Worm (Caenorhabditis elegans) whole organism, L4 larva: ENCODE measurements around the gene str-264.
A peak's percentile ranks its signal among the peaks of the same experiment; 100 is the strongest.

Source experiments
- D1046.2 ChIP-seq: fragments of 200-800 bp; sonication (Bioruptor generic); IDR thresholded peaks from 2 replicates; pipeline ENCODE4 v1.3.6; 2022; ENCODE audit warnings: missing genetic modification characterization, missing compliant biosample characterization
- F10B5.3 ChIP-seq: sonication (generic microtip); optimal IDR thresholded peaks from 2 replicates; lab custom pipeline; 2016; ENCODE audit warnings: mild to moderate bottlenecking, missing genetic modification characterization, missing compliant biosample characterization
- F44E2.7 ChIP-seq: fragments of 200-800 bp; sonication (Bioruptor generic); IDR thresholded peaks from 2 replicates; pipeline ENCODE4 v2.1.2; 2022; ENCODE audit warnings: missing genetic modification characterization, missing compliant biosample characterization
- F49E8.2 ChIP-seq: sonication (generic microtip); optimal IDR thresholded peaks from 2 replicates; lab custom pipeline; 2016; ENCODE audit warnings: missing compliant biosample characterization, mild to moderate bottlenecking, missing genetic modification characterization, borderline replicate concordance
- T26A8.4 ChIP-seq: fragments of 200-800 bp; sonication (Bioruptor generic); IDR thresholded peaks from 2 replicates; pipeline ENCODE4 v1.3.6; 2022; ENCODE audit warnings: missing genetic modification characterization, missing compliant biosample characterization
- Y105C5A.15 ChIP-seq: fragments of 200-800 bp; sonication (Bioruptor generic); IDR thresholded peaks from 2 replicates; pipeline ENCODE4 v1.3.6; 2022; ENCODE audit warnings: missing genetic modification characterization, missing compliant biosample characterization
- ZK546.5 ChIP-seq, 2 experiments: sonication (generic microtip); optimal IDR thresholded peaks; 2 replicates each; lab custom pipeline; 2017; ENCODE audit warnings: missing biosample characterization in 2 of 2, missing genetic modification characterization in 2 of 2
- aly-2 ChIP-seq: sonication (generic microtip); optimal IDR thresholded peaks from 2 replicates; lab custom pipeline; 2018; ENCODE audit warnings: missing biosample characterization, missing genetic modification characterization
- ceh-32 ChIP-seq: sonication (generic microtip); optimal IDR thresholded peaks from 2 replicates; lab custom pipeline; 2016; ENCODE audit warnings: mild to moderate bottlenecking, missing genetic modification characterization, missing compliant biosample characterization; ENCODE audit not compliant: poor library complexity
- ceh-82 ChIP-seq: sonication (generic microtip); optimal IDR thresholded peaks from 2 replicates; lab custom pipeline; 2017; ENCODE audit warnings: missing biosample characterization, missing genetic modification characterization
- cey-2 ChIP-seq: sonication (generic microtip); optimal IDR thresholded peaks from 3 replicates; lab custom pipeline; 2017; ENCODE audit warnings: missing genetic modification characterization, mild to moderate bottlenecking, missing compliant biosample characterization, antibody characterized with exemption, borderline replicate concordance; ENCODE audit not compliant: insufficient read depth
- ctbp-1 ChIP-seq: fragments of 200-800 bp; sonication (Bioruptor generic); IDR thresholded peaks from 2 replicates; pipeline ENCODE4 v1.3.6; 2022; ENCODE audit warnings: missing genetic modification reagents, missing genetic modification characterization, missing compliant biosample characterization
- daf-12 ChIP-seq: fragments of 150-350 bp; optimal IDR thresholded peaks from 2 replicates; lab custom pipeline; 2014; ENCODE audit warnings: missing biosample characterization, missing genetic modification reagents, missing genetic modification characterization
- daf-16 ChIP-seq, 3 experiments: sonication (generic microtip); optimal IDR thresholded peaks; 2 replicates each; lab custom pipeline; 2016 to 2017; ENCODE audit warnings: missing genetic modification characterization in 3 of 3, missing genetic modification reagents in 3 of 3, mild to moderate bottlenecking in 2 of 3, missing compliant biosample characterization in 2 of 3, missing biosample characterization in 1 of 3, moderate library complexity in 1 of 3
- daf-19 ChIP-seq: fragments of 200-800 bp; sonication (Bioruptor generic); conservative IDR thresholded peaks from 2 replicates; pipeline ENCODE4 v1.3.6; 2022; ENCODE audit warnings: missing genetic modification characterization, missing compliant biosample characterization
- daf-8 ChIP-seq: fragments of 200-800 bp; sonication (Bioruptor generic); IDR thresholded peaks from 2 replicates; pipeline ENCODE4 v1.3.6; 2022; ENCODE audit warnings: missing genetic modification characterization, missing compliant biosample characterization
- dmd-6 ChIP-seq: fragments of 200-800 bp; sonication (Bioruptor generic); IDR thresholded peaks from 2 replicates; pipeline ENCODE4 v1.3.6; 2022; ENCODE audit warnings: missing genetic modification reagents, missing genetic modification characterization, missing compliant biosample characterization
- dmd-8 ChIP-seq: fragments of 200-800 bp; sonication (Bioruptor generic); IDR thresholded peaks from 2 replicates; pipeline ENCODE4 v1.3.6; 2022; ENCODE audit warnings: missing genetic modification characterization, missing compliant biosample characterization
- dpl-1 ChIP-seq: fragments of 150-350 bp; optimal IDR thresholded peaks from 2 replicates; lab custom pipeline; 2014; ENCODE audit warnings: missing biosample characterization, missing genetic modification reagents, missing genetic modification characterization
- dve-1 ChIP-seq: sonication (generic microtip); optimal IDR thresholded peaks from 2 replicates; lab custom pipeline; 2017; ENCODE audit warnings: antibody characterized with exemption, mild to moderate bottlenecking, missing genetic modification characterization, missing compliant biosample characterization; ENCODE audit not compliant: insufficient read depth
- egl-43 ChIP-seq: fragments of 200-800 bp; sonication (Bioruptor generic); IDR thresholded peaks from 2 replicates; pipeline ENCODE4 v1.3.6; 2022; ENCODE audit warnings: missing genetic modification reagents, missing genetic modification characterization, missing compliant biosample characterization
- fos-1 ChIP-seq: fragments of 150-350 bp; optimal IDR thresholded peaks from 2 replicates; lab custom pipeline; 2014; ENCODE audit warnings: missing biosample characterization, missing genetic modification characterization
- gei-8 ChIP-seq: fragments of 200-800 bp; sonication (Bioruptor generic); optimal IDR thresholded peaks from 2 replicates; lab custom pipeline; 2018; ENCODE audit warnings: mild to moderate bottlenecking, missing genetic modification characterization, missing compliant biosample characterization
- hlh-11 ChIP-seq: fragments of 200-800 bp; sonication (Bioruptor generic); optimal IDR thresholded peaks from 2 replicates; lab custom pipeline; 2018; ENCODE audit warnings: mild to moderate bottlenecking, missing genetic modification characterization, missing compliant biosample characterization
- lim-7 ChIP-seq: fragments of 200-800 bp; sonication (Bioruptor generic); IDR thresholded peaks from 2 replicates; pipeline ENCODE4 v1.3.6; 2022; ENCODE audit warnings: missing genetic modification characterization, missing compliant biosample characterization
- lin-1 ChIP-seq: fragments of 200-800 bp; sonication (Bioruptor generic); IDR thresholded peaks from 2 replicates; pipeline ENCODE4 v1.3.6; 2022; ENCODE audit warnings: missing genetic modification reagents, missing genetic modification characterization, missing compliant biosample characterization
- lin-13 ChIP-seq: fragments of 150-350 bp; optimal IDR thresholded peaks from 2 replicates; lab custom pipeline; 2014; ENCODE audit warnings: missing biosample characterization, missing genetic modification reagents, missing genetic modification characterization
- lin-39 ChIP-seq: fragments of 150-350 bp; optimal IDR thresholded peaks from 2 replicates; lab custom pipeline; 2014; ENCODE audit warnings: missing biosample characterization, missing genetic modification reagents, missing genetic modification characterization
- madf-9 ChIP-seq: fragments of 200-800 bp; sonication (Bioruptor generic); conservative IDR thresholded peaks from 2 replicates; pipeline ENCODE4 v1.3.6; 2022; ENCODE audit warnings: missing genetic modification reagents, missing genetic modification characterization, missing compliant biosample characterization
- mes-2 ChIP-seq: sonication (generic microtip); optimal IDR thresholded peaks from 2 replicates; lab custom pipeline; 2016; ENCODE audit warnings: missing genotype, mild to moderate bottlenecking, missing genetic modification characterization, missing compliant biosample characterization; ENCODE audit not compliant: poor library complexity, severe bottlenecking
- nhr-102 ChIP-seq: sonication (generic microtip); optimal IDR thresholded peaks from 2 replicates; lab custom pipeline; 2016; ENCODE audit warnings: mild to moderate bottlenecking, missing genetic modification characterization, moderate library complexity, missing compliant biosample characterization
- nhr-11 ChIP-seq: fragments of 150-350 bp; optimal IDR thresholded peaks from 2 replicates; lab custom pipeline; 2014; ENCODE audit warnings: missing biosample characterization, missing genetic modification characterization
- nhr-111 ChIP-seq: fragments of 200-800 bp; sonication (Bioruptor generic); optimal IDR thresholded peaks from 2 replicates; lab custom pipeline; 2018; ENCODE audit warnings: mild to moderate bottlenecking, missing genetic modification characterization, missing compliant biosample characterization
- nhr-237 ChIP-seq: sonication (generic microtip); optimal IDR thresholded peaks from 2 replicates; lab custom pipeline; 2017; ENCODE audit warnings: missing biosample characterization, missing genetic modification characterization
- nhr-25 ChIP-seq: sonication (generic microtip); optimal IDR thresholded peaks from 2 replicates; lab custom pipeline; 2017; ENCODE audit warnings: missing genetic modification characterization, mild to moderate bottlenecking, missing compliant biosample characterization, antibody characterized with exemption, moderate library complexity, borderline replicate concordance; ENCODE audit not compliant: insufficient read depth
- nhr-41 ChIP-seq: fragments of 200-800 bp; sonication (Bioruptor generic); IDR thresholded peaks from 2 replicates; pipeline ENCODE4 v1.3.6; 2022; ENCODE audit warnings: missing genetic modification reagents, missing genetic modification characterization, missing compliant biosample characterization
- nhr-6 ChIP-seq: fragments of 150-350 bp; optimal IDR thresholded peaks from 2 replicates; lab custom pipeline; 2014; ENCODE audit warnings: missing biosample characterization, missing genetic modification characterization
- nhr-77 ChIP-seq: fragments of 150-350 bp; optimal IDR thresholded peaks from 2 replicates; lab custom pipeline; 2014; ENCODE audit warnings: missing biosample characterization, missing genetic modification characterization
- pqm-1 ChIP-seq: sonication (generic microtip); optimal IDR thresholded peaks from 2 replicates; lab custom pipeline; 2017; ENCODE audit warnings: missing biosample characterization, missing genetic modification characterization
- saeg-2 ChIP-seq: fragments of 200-800 bp; sonication (Bioruptor generic); IDR thresholded peaks from 2 replicates; pipeline ENCODE4 v1.3.6; 2022; ENCODE audit warnings: missing genetic modification reagents, missing genetic modification characterization, missing compliant biosample characterization
- set-16 ChIP-seq: fragments of 200-800 bp; sonication (Bioruptor generic); IDR thresholded peaks from 2 replicates; pipeline ENCODE4 v1.3.6; 2022; ENCODE audit warnings: missing genetic modification reagents, missing genetic modification characterization, missing compliant biosample characterization
- skn-1 ChIP-seq: fragments of 150-350 bp; optimal IDR thresholded peaks from 2 replicates; lab custom pipeline; 2014; ENCODE audit warnings: missing biosample characterization, missing genetic modification characterization
- tag-97 ChIP-seq: fragments of 200-800 bp; sonication (Bioruptor generic); IDR thresholded peaks from 2 replicates; pipeline ENCODE4 v1.3.6; 2022; ENCODE audit warnings: missing genetic modification characterization, missing compliant biosample characterization
- tra-1 ChIP-seq: fragments of 200-800 bp; sonication (Bioruptor generic); IDR thresholded peaks from 2 replicates; pipeline ENCODE4 v1.3.6; 2022; ENCODE audit warnings: missing genetic modification reagents, missing genetic modification characterization, missing compliant biosample characterization
- unc-130 ChIP-seq: sonication (generic microtip); optimal IDR thresholded peaks from 2 replicates; lab custom pipeline; 2016; ENCODE audit warnings: missing genetic modification reagents, missing genetic modification characterization, missing compliant biosample characterization
- unc-39 ChIP-seq: sonication (generic microtip); optimal IDR thresholded peaks from 2 replicates; lab custom pipeline; 2017; ENCODE audit warnings: missing biosample characterization, missing genetic modification characterization
- vab-7 ChIP-seq: fragments of 200-800 bp; sonication (Bioruptor generic); IDR thresholded peaks from 2 replicates; pipeline ENCODE4 v1.3.6; 2022; ENCODE audit warnings: missing genetic modification reagents, missing genetic modification characterization, missing compliant biosample characterization
- zag-1 ChIP-seq: fragments of 150-350 bp; optimal IDR thresholded peaks from 2 replicates; lab custom pipeline; 2014; ENCODE audit warnings: missing biosample characterization, missing genetic modification characterization
- ztf-11 ChIP-seq: fragments of 150-350 bp; optimal IDR thresholded peaks from 2 replicates; lab custom pipeline; 2014; ENCODE audit warnings: missing biosample characterization, missing genetic modification characterization

The str-264 gene

DNA sequence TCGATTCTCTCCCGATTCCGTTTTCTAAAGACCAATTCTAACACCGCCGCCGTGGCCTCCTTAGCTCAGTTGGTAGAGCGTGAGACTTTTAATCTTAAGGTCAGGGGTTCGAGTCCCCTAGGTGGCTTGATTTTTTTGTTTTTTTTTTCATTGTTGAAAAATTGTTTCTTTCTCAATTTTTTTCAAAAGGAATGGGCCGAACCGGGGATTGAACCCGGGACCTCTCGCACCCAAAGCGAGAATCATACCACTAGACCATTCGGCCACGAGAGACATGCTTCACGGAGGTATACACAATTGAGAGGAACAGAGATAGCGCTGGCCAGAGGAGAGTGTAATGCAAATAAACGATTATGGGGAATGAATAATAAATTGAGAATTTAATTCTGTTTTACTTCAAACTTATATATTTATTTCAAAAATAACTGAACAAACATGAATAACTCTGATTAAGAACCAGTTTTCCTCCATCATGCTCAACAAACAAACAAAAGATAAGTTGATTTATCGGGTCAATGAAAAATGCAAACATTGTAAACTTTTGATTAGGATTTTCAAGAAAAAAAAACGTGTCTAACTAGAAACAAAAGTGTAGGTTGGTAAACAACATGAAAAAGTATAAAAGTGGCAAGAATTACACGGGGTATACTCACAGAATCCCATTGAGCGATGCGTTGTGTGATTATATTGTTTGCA, 27.2 kb downstream of the str-264 start, which contains the start of gene pqn-71 (continued):
- TF ChIP-seq mes-2 (tag; lab: Kevin White, UChicago) (peak; percentile 85), madf-9 (GFP tag; lab: Robert Waterston, UW) (peak; percentile 94), lin-13 (GFP tag; lab: Kevin White, UChicago) (peak; percentile 93), unc-130 (GFP tag; lab: Kevin White, UChicago) (peak; percentile 93), Y105C5A.15 (peak; percentile 97), nhr-77 (tag; lab: Kevin White, UChicago) (no peak), ctbp-1 (GFP tag; lab: Robert Waterston, UW) (peak; percentile 94), daf-19 (GFP tag; lab: Robert Waterston, UW) (peak; percentile 82; the same call in 1 of the 2 replicates), dmd-6 (GFP tag; lab: Robert Waterston, UW) (peak; percentile 94), cey-2 (tag; lab: Kevin White, UChicago) (peak; percentile 70), set-16 (GFP tag; lab: Robert Waterston, UW) (peak; percentile 63; the same call in 1 of the 2 replicates), daf-8 (GFP tag; lab: Robert Waterston, UW) (peak; percentile 63; the same call in 1 of the 2 replicates), saeg-2 (GFP tag; lab: Robert Waterston, UW) (peak; percentile 92), nhr-25 (tag; lab: Kevin White, UChicago) (peak; percentile 80), nhr-102 (no peak), tag-97 (GFP tag; lab: Robert Waterston, UW) (0 out of 2 replicates have a peak, but pooled peaks have one; percentile 41), aly-2 (peak; percentile 48), lin-1 (GFP tag; lab: Robert Waterston, UW) (peak; percentile 92), ceh-82 (tag; lab: Kevin White, UChicago) (no peak), dmd-8 (GFP tag; lab: Robert Waterston, UW) (peak; percentile 98), gei-8 (GFP tag; lab: Kevin White, UChicago) (peak; percentile 83), egl-43 (GFP tag; lab: Robert Waterston, UW) (peak; percentile 97), daf-12 (tag; lab: Kevin White, UChicago) (no peak), F49E8.2 (tag; lab: Kevin White, UChicago) (peak; percentile 91), ZK546.5 (tag; optimal IDR thresholded peaks at IDR 0.05; lab: Kevin White, UChicago) (no peak), lim-7 (peak; percentile 92), pqm-1 (tag; lab: Kevin White, UChicago) (no peak), daf-16 (GFP tag; optimal IDR thresholded peaks at IDR 0.05; lab: Kevin White, UChicago) (peak; percentile 91 to 96), daf-16 (tag; optimal IDR thresholded peaks at IDR 0.05; lab: Kevin White, UChicago) (peak; percentile 84), tra-1 (GFP tag; lab: Robert Waterston, UW) (peak; percentile 97), ztf-11 (no peak), nhr-237 (tag; lab: Kevin White, UChicago) (peak; percentile 46), zag-1 (no peak), T26A8.4 (GFP tag; lab: Robert Waterston, UW) (peak; percentile 95), nhr-41 (GFP tag; lab: Robert Waterston, UW) (peak; percentile 91), D1046.2 (GFP tag; lab: Robert Waterston, UW) (peak; percentile 93), skn-1 (tag; lab: Kevin White, UChicago) (no peak), unc-39 (tag; lab: Kevin White, UChicago) (no peak), nhr-11 (peak; percentile 64), F10B5.3 (tag; lab: Kevin White, UChicago) (peak; percentile 81), nhr-111 (GFP tag; lab: Kevin White, UChicago) (peak; percentile 86), F44E2.7 (GFP tag; lab: Robert Waterston, UW) (peak; percentile 95), lin-39 (tag; lab: Kevin White, UChicago) (no peak), dve-1 (peak; percentile 99), nhr-6 (tag; lab: Kevin White, UChicago) (peak; percentile 51), vab-7 (peak; percentile 91), fos-1 (tag; lab: Kevin White, UChicago) (no peak), hlh-11 (tag; lab: Kevin White, UChicago) (peak; percentile 89), dpl-1 (GFP tag; lab: Kevin White, UChicago) (peak; percentile 66), ceh-32 (tag; lab: Kevin White, UChicago) (peak; percentile 74)
